Worm (Caenorhabditis elegans): ENCODE results near the gene F07C6.6.

DNA sequence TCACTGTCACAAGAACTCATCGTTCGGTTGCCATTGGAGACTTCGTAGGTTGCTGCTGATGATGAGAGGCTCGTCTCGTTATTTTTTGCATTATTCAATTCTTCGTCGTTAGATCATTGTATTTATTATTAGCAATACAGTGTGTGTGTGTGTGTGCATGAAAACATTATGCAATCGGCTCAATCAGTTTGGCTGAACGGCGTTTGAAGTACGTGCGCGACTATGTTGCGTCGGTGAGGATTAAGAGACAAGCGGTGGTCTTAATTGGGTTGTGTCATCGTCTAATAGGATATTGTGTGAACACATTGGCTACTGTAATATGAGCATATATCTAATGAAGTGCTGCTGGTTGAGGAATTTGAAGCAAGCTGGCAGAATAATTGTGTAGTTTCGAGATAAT, 21.2 kb downstream of the F07C6.6 start:
- TF ChIP-seq ztf-22 (GFP tag; optimal IDR thresholded peaks at IDR 0.05): no peak
- TF ChIP-seq madf-6 (GFP tag; IDR thresholded peaks at IDR 0.05): no peak
- no peak for TF ChIP-seq sea-2 (GFP tag; IDR thresholded peaks at IDR 0.05)
- no peak for TF ChIP-seq unc-62 (GFP tag; optimal IDR thresholded peaks at IDR 0.05)
- TF ChIP-seq snpc-4 (GFP tag; optimal IDR thresholded peaks at IDR 0.05): no peak
- no peak for TF ChIP-seq snpc-4 (tag; optimal IDR thresholded peaks at IDR 0.05)
- no peak for TF ChIP-seq ama-1 (optimal IDR thresholded peaks at IDR 0.05)
- no peak for TF ChIP-seq ama-1 (GFP tag; optimal IDR thresholded peaks at IDR 0.05)
